Worm (Caenorhabditis elegans): ENCODE measurements around the gene F10D7.10.
A peak's percentile ranks its signal among the peaks of the same experiment; 100 is the strongest.

F10D7.10 gene

DNA sequence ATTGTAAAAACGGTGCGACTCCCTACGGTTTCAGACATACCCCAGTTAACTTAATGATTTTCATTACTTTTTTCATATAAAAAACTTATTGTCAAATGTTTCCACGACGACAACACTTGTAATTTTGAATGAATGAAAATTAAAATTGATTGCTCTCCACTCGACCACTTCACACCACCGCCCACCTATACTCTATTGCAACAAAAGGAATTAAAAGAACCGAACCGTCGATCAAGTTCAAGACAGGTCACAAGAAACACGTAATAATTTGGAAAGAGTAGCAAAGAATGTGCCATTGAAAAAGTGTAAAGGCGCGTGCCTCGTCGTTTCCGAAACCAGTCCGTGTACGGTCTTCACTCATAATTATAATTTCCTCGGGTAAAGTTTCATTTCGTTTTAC is 17.0 kb downstream of the F10D7.10 start, which contains the start of gene F10D7.11:
Gene F10D7.11, plus strand, starts transcription at position 301 of the 400 bp plus-strand sequence.
- TF ChIP-seq grh-1 (GFP tag; IDR thresholded peaks at IDR 0.05) = 0 out of 2 replicates have a peak, but pooled peaks have one; percentile 40
- TF ChIP-seq ceh-63 (GFP tag; optimal IDR thresholded peaks at IDR 0.05) = no peak
- TF ChIP-seq nhr-85 (tag) = peak; percentile 27

- TF ChIP-seq jun-1 (tag; optimal IDR thresholded peaks at IDR 0.05) = no peak
- no peak for TF ChIP-seq fkh-10 (GFP tag; optimal IDR thresholded peaks at IDR 0.05)
- no peak for TF ChIP-seq mab-9 (GFP tag; IDR thresholded peaks at IDR 0.05)
- no peak for TF ChIP-seq pqm-1 (tag; optimal IDR thresholded peaks at IDR 0.05)
- no peak for TF ChIP-seq skn-1 (tag; optimal IDR thresholded peaks at IDR 0.05)
- TF ChIP-seq zag-1 (tag; optimal IDR thresholded peaks at IDR 0.05) = no peak
- TF ChIP-seq tbx-2 (tag; optimal IDR thresholded peaks at IDR 0.05) = no peak
- no peak for TF ChIP-seq Y116A8C.19 (tag; optimal IDR thresholded peaks at IDR 0.05; ENCODE audit: borderline replicate concordance)
- TF ChIP-seq C04F5.9 (tag; optimal IDR thresholded peaks at IDR 0.05) = no peak
- TF ChIP-seq lir-3 (tag; optimal IDR thresholded peaks at IDR 0.05; ENCODE audit: poor library complexity) = no peak
Measured at ce11 chrX:17359452-17359851, 20.1 kb downstream of the F10D7.10 start, which contains the start of gene npr-36. Gene npr-36 (plus strand): TSS chrX:17359752.

- no peak for TF ChIP-seq zip-4 (GFP tag; optimal IDR thresholded peaks at IDR 0.05)
- TF ChIP-seq efl-1 (optimal IDR thresholded peaks at IDR 0.05) = no peak
- TF ChIP-seq efl-1 (GFP tag; optimal IDR thresholded peaks at IDR 0.05 in 1 of 2) = peak in 1 of 2 experiments; percentile 68
- no peak for TF ChIP-seq lin-14 (GFP tag; optimal IDR thresholded peaks at IDR 0.05)
- peak; percentile 54 for TF ChIP-seq pax-3 (tag; optimal IDR thresholded peaks at IDR 0.05)
- peak; percentile 64 for TF ChIP-seq fkh-8 (tag; optimal IDR thresholded peaks at IDR 0.05)
- TF ChIP-seq vab-15 (tag; optimal IDR thresholded peaks at IDR 0.05) = no peak
- no peak for TF ChIP-seq ceh-88 (GFP tag; IDR thresholded peaks at IDR 0.05)
- peak; percentile 45 for TF ChIP-seq nhr-71 (tag; optimal IDR thresholded peaks at IDR 0.05)
- TF ChIP-seq nhr-47 (tag; optimal IDR thresholded peaks at IDR 0.05) = peak; percentile 26
- TF ChIP-seq sox-4 (tag; optimal IDR thresholded peaks at IDR 0.05) = peak; percentile 49
- peak; percentile 65 for TF ChIP-seq dsc-1 (tag; optimal IDR thresholded peaks at IDR 0.05)
Measured at ce11 chrX:17356748-17357147, 22.8 kb downstream of the F10D7.10 start.

- TF ChIP-seq jun-1 (tag; optimal IDR thresholded peaks at IDR 0.05) (no peak), dsc-1 (tag; optimal IDR thresholded peaks at IDR 0.05) (peak; percentile 86), lin-13 (GFP tag; optimal IDR thresholded peaks at IDR 0.05) (no peak), lin-14 (GFP tag; optimal IDR thresholded peaks at IDR 0.05) (peak; percentile 13)
Measured at ce11 chrX:17355462-17355861, 24.1 kb downstream of the F10D7.10 start.

- TF ChIP-seq ces-1 (GFP tag; optimal IDR thresholded peaks at IDR 0.05) = peak; percentile 13
- no peak for TF ChIP-seq jun-1 (tag; optimal IDR thresholded peaks at IDR 0.05)
- peak; percentile 50 for TF ChIP-seq lin-14 (GFP tag; optimal IDR thresholded peaks at IDR 0.05)
- TF ChIP-seq nhr-85 (tag) = no peak
- TF ChIP-seq fkh-10 (GFP tag; optimal IDR thresholded peaks at IDR 0.05) = peak; percentile 94
Measured at ce11 chrX:17352098-17352497, 27.5 kb downstream of the F10D7.10 start.

- TF ChIP-seq nhr-19 (GFP tag; conservative IDR thresholded peaks at IDR 0.05) = no peak
- TF ChIP-seq hlh-17 (GFP tag; optimal IDR thresholded peaks at IDR 0.05; ENCODE audit: borderline replicate concordance) = no peak
- TF ChIP-seq aly-2 (tag; optimal IDR thresholded peaks at IDR 0.05) = no peak
- TF ChIP-seq ceh-82 (tag; optimal IDR thresholded peaks at IDR 0.05) = no peak
- no peak for TF ChIP-seq lin-13 (GFP tag; optimal IDR thresholded peaks at IDR 0.05)
- TF ChIP-seq unc-86 (tag; optimal IDR thresholded peaks at IDR 0.05) = no peak
- no peak for TF ChIP-seq nhr-20 (tag; optimal IDR thresholded peaks at IDR 0.05)
- TF ChIP-seq C34B4.2 (tag; optimal IDR thresholded peaks at IDR 0.05) = no peak
- no peak for TF ChIP-seq ama-1 (optimal IDR thresholded peaks at IDR 0.05)
Measured at ce11 chrX:17349411-17349810, 30.2 kb downstream of the F10D7.10 start.

Measured in whole organism, L1 larva.